Worm (Caenorhabditis elegans): ENCODE measurements around the gene hlh-28.

The hlh-28 gene

ce11 chrX:17508137-17508536 lies 42.7 kb upstream of the hlh-28 start:
- TF ChIP-seq hlh-26 (GFP tag; conservative IDR thresholded peaks at IDR 0.05) = no peak
- TF ChIP-seq zfh-2 (GFP tag; conservative IDR thresholded peaks at IDR 0.05) = 0 out of 2 replicates have a peak, but pooled peaks have one; percentile 35
- TF ChIP-seq B0035.1 (tag; optimal IDR thresholded peaks at IDR 0.05) = no peak

ce11 chrX:17509048-17509776 lies 41.6 kb upstream of the hlh-28 start:
- peak; percentile 60 for TF ChIP-seq pha-4 (tag; optimal IDR thresholded peaks at IDR 0.05)
- no peak for TF ChIP-seq F39B2.1 (GFP tag; IDR thresholded peaks at IDR 0.05)
- peak; percentile 73 for TF ChIP-seq nhr-80 (tag; optimal IDR thresholded peaks at IDR 0.05)
- no peak for TF ChIP-seq lin-40 (tag; optimal IDR thresholded peaks at IDR 0.05)

ce11 chrX:17510523-17510922 lies 40.3 kb upstream of the hlh-28 start:
- TF ChIP-seq snpc-3.4 (tag; optimal IDR thresholded peaks at IDR 0.05) = no peak
- TF ChIP-seq nhr-179 (tag; optimal IDR thresholded peaks at IDR 0.05) = no peak
- peak; percentile 50 for TF ChIP-seq nhr-80 (tag; optimal IDR thresholded peaks at IDR 0.05)
- TF ChIP-seq attf-6 (GFP tag; IDR thresholded peaks at IDR 0.05) = no peak
- TF ChIP-seq attf-5 (GFP tag; optimal IDR thresholded peaks at IDR 0.05) = no peak

ce11 chrX:17513507-17514113 lies 37.2 kb upstream of the hlh-28 start, which contains the start of gene nhr-1:
Gene nhr-1 (plus strand): TSS chrX:17514063.
- TF ChIP-seq dox-1 (GFP tag; IDR thresholded peaks at IDR 0.05) (peak; percentile 86), lin-40 (tag; optimal IDR thresholded peaks at IDR 0.05) (peak; percentile 87), K12H6.12 (tag; optimal IDR thresholded peaks at IDR 0.05) (peak; percentile 81), hmg-1.2 (GFP tag; IDR thresholded peaks at IDR 0.05) (peak; percentile 86), hrde-1 (tag; optimal IDR thresholded peaks at IDR 0.05; ENCODE audit: borderline replicate concordance) (no peak), hsf-1 (GFP tag; IDR thresholded peaks at IDR 0.05) (0 out of 2 replicates have a peak, but pooled peaks have one; percentile 12), nfyb-1 (GFP tag; IDR thresholded peaks at IDR 0.05) (peak; percentile 60; the same call in 1 of the 2 replicates), lin-26 (GFP tag; IDR thresholded peaks at IDR 0.05) (0 out of 2 replicates have a peak, but pooled peaks have one; percentile 40), ZK185.1 (tag; optimal IDR thresholded peaks at IDR 0.05; ENCODE audit: poor library complexity, severe bottlenecking) (peak; percentile 38), ztf-22 (GFP tag; optimal IDR thresholded peaks at IDR 0.05) (peak; percentile 59), snpc-3.4 (tag; optimal IDR thresholded peaks at IDR 0.05) (peak; percentile 20), B0019.2 (GFP tag; conservative IDR thresholded peaks at IDR 0.05) (no peak), ztf-26 (tag; optimal IDR thresholded peaks at IDR 0.05) (peak; percentile 58), tbp1 (GFP tag; optimal IDR thresholded peaks at IDR 0.05) (peak; percentile 44), ceh-27 (GFP tag; optimal IDR thresholded peaks at IDR 0.05) (peak; percentile 75), B0336.3 (GFP tag; IDR thresholded peaks at IDR 0.05) (peak; percentile 74), gei-17 (GFP tag; optimal IDR thresholded peaks at IDR 0.05) (peak; percentile 57), pbrm-1 (GFP tag; IDR thresholded peaks at IDR 0.05) (peak; percentile 41; the same call in 1 of the 2 replicates), somi-1 (GFP tag; optimal IDR thresholded peaks at IDR 0.05) (peak; percentile 76), chd-7 (tag; optimal IDR thresholded peaks at IDR 0.05) (peak; percentile 84), nhr-90 (tag; optimal IDR thresholded peaks at IDR 0.05) (no peak), let-607 (tag; optimal IDR thresholded peaks at IDR 0.05) (peak; percentile 31 to 64), attf-6 (GFP tag; IDR thresholded peaks at IDR 0.05) (no peak), die-1 (tag; optimal IDR thresholded peaks at IDR 0.05) (peak; percentile 40), cebp-1 (GFP tag; IDR thresholded peaks at IDR 0.05) (0 out of 2 replicates have a peak, but pooled peaks have one; percentile 40), cebp-1 (tag; optimal IDR thresholded peaks at IDR 0.05) (peak; percentile 84), attf-5 (GFP tag; optimal IDR thresholded peaks at IDR 0.05) (peak; percentile 78), repo-1 (tag; optimal IDR thresholded peaks at IDR 0.05) (no peak), lin-54 (GFP tag; optimal IDR thresholded peaks at IDR 0.05) (peak; percentile 16), madf-10 (tag; optimal IDR thresholded peaks at IDR 0.05) (peak; percentile 42), sea-2 (GFP tag; IDR thresholded peaks at IDR 0.05) (no peak), mxl-1 (tag; optimal IDR thresholded peaks at IDR 0.05) (peak; percentile 11), pha-4 (tag; optimal IDR thresholded peaks at IDR 0.05) (peak; percentile 66), zfh-2 (GFP tag; conservative IDR thresholded peaks at IDR 0.05) (peak; percentile 96), F52B5.7 (tag; optimal IDR thresholded peaks at IDR 0.05) (peak; percentile 21)
